Fruit fly (Drosophila melanogaster) whole organism, wandering third instar larva: ENCODE measurements around the gene CG14720.

ENCODE experiments used
- Abd-B ChIP-seq: fragments of >200 bp; optimal IDR thresholded peaks from 2 replicates; lab custom pipeline; 2017; ENCODE audit warnings: missing biosample characterization, missing genetic modification characterization
- GATAd ChIP-seq: sonication (Bioruptor generic); optimal IDR thresholded peaks from 2 replicates; lab custom pipeline; 2016; ENCODE audit warnings: missing biosample characterization, missing genetic modification characterization
- Mio ChIP-seq: sonication (Bioruptor generic); optimal IDR thresholded peaks from 2 replicates; lab custom pipeline; 2016; ENCODE audit warnings: missing biosample characterization, missing genetic modification characterization
- Myc ChIP-seq: fragments of >200 bp; optimal IDR thresholded peaks from 2 replicates; lab custom pipeline; 2017
- br ChIP-seq: fragments of 200-800 bp; sonication (Bioruptor generic); optimal IDR thresholded peaks from 2 replicates; lab custom pipeline; 2016; ENCODE audit warnings: missing biosample characterization, missing genetic modification characterization
- dl ChIP-seq, 2 experiments: fragments of 175-275, 200-275 bp in 1 of 2; fragments of 200-275 bp in 1 of 2; sonication (Bioruptor generic); optimal IDR thresholded peaks; lab custom pipeline; 2018; ENCODE audit warnings: mild to moderate bottlenecking in 2 of 2, missing biosample characterization in 2 of 2, missing genetic modification characterization in 2 of 2, moderate library complexity in 2 of 2; ENCODE audit not compliant: partially characterized antibody in 2 of 2, insufficient read depth in 1 of 2
- h ChIP-seq: fragments of 200-800 bp; sonication (Bioruptor generic); optimal IDR thresholded peaks from 3 replicates; lab custom pipeline; 2016; ENCODE audit warnings: missing biosample characterization, mild to moderate bottlenecking, missing genetic modification characterization
- jim ChIP-seq: fragments of 175-275, 200-325 bp; sonication (Bioruptor generic); optimal IDR thresholded peaks from 2 replicates; lab custom pipeline; 2016; ENCODE audit warnings: missing biosample characterization, mild to moderate bottlenecking, missing genetic modification characterization
- psq ChIP-seq: fragments of 200-800 bp; sonication (Bioruptor generic); optimal IDR thresholded peaks from 3 replicates; lab custom pipeline; 2017; ENCODE audit warnings: missing biosample characterization, mild to moderate bottlenecking, missing genetic modification characterization, moderate library complexity
- sage ChIP-seq: fragments of 200-800 bp; sonication (Bioruptor generic); optimal IDR thresholded peaks from 2 replicates; lab custom pipeline; 2016; ENCODE audit warnings: missing biosample characterization, mild to moderate bottlenecking, missing genetic modification characterization
- sv ChIP-seq: fragments of 200-800 bp; sonication (Bioruptor generic); optimal IDR thresholded peaks from 3 replicates; lab custom pipeline; 2016; ENCODE audit warnings: missing biosample characterization, missing genetic modification characterization
- usp ChIP-seq: fragments of >200 bp; optimal IDR thresholded peaks from 2 replicates; lab custom pipeline; 2017; ENCODE audit warnings: missing biosample characterization, missing genetic modification characterization

dm6 chr3R:11665508-11665907 lies 46.0 kb upstream of the CG14720 start:
- TF ChIP-seq Abd-B (GFP tag; lab: Kevin White, UChicago) (no peak), sv (GFP tag; lab: Kevin White, UChicago) (no peak), jim (no peak), h (GFP tag; lab: Kevin White, UChicago) (no peak), GATAd (GFP tag; lab: Kevin White, UChicago) (no peak), br (GFP tag; lab: Kevin White, UChicago) (no peak), usp (GFP tag; lab: Kevin White, UChicago) (no peak), dl (GFP tag; optimal IDR thresholded peaks at IDR 0.05; lab: Kevin White, UChicago; ENCODE audit: insufficient read depth in 1 of 2, partially characterized antibody in 2 of 2) (no peak), psq (GFP tag; lab: Kevin White, UChicago) (no peak), Myc (lab: Kevin White, UChicago) (peak; percentile 89), Mio (GFP tag; lab: Kevin White, UChicago) (no peak), sage (no peak)
